Worm (Caenorhabditis elegans): Measurements from ENCODE around the gene pmp-1.

DNA sequence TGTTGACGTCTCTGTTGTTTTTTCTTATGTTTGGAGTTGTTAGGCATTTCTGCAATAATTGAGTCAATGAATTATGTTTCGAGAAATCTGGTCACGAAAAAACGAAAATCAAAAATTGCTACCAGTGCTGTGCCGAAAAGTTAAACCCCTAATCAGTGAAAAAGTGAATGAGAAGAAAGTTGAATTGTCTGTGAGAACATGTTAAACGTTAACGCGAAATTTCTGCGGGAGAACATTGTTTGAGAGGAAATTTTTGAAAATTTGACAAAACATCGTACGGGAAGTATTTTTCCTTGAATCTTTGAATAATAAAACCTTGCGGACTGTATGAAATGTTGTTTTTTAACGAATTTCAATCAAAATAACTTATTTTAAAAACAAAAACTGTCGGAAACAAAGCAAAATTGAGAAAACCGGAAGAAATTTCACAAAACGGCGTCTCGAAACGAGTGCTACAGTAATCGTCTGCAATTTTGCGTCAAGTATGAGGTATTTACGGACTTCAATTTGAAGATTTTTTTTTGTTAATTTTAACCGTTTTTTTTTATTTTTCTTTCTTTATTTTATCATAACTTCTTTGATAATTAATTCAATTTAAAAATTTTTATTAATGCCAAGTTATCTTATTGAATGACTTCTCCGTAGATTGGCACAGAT lies 10.2 kb upstream of the pmp-1 start, which contains the start of gene adal-1:
- no peak for TF ChIP-seq skn-1 (tag; optimal IDR thresholded peaks at IDR 0.05)
- no peak for TF ChIP-seq fkh-10 (GFP tag; optimal IDR thresholded peaks at IDR 0.05)

Data from whole organism, L4 larva.